Worm (Caenorhabditis elegans): ENCODE results near the gene rpl-23.
A peak's percentile ranks its signal among the peaks of the same experiment; 100 is the strongest.

The rpl-23 gene

DNA sequence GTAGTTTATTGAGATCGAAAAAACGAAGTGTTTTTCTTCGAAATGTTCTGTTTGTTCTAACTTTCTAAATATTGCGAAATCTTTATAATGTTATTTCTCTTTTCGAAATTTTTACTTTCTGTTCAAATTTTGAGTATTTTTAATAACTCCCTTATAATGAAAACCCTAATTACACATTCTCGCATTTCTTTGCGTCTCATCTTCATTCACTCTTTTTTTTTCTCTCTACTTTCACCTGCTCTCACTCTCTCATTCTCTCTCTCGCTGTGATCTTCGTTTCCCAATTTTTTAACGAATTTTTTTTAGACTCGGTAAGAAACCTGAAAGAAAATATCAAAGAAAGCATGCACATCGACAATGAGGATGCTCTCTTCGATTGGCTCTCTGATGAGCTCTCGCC, 5.3 kb upstream of the rpl-23 start, which contains the start of gene rbm-26:
rbm-26 (plus strand) TSS at position 301 of the 400 bp plus-strand sequence.
- no peak for TF ChIP-seq cebp-1 (GFP tag; IDR thresholded peaks at IDR 0.05)
- peak; percentile 82 for TF ChIP-seq cebp-1 (tag; optimal IDR thresholded peaks at IDR 0.05)
- TF ChIP-seq efl-1 (GFP tag; optimal IDR thresholded peaks at IDR 0.05): no peak

DNA sequence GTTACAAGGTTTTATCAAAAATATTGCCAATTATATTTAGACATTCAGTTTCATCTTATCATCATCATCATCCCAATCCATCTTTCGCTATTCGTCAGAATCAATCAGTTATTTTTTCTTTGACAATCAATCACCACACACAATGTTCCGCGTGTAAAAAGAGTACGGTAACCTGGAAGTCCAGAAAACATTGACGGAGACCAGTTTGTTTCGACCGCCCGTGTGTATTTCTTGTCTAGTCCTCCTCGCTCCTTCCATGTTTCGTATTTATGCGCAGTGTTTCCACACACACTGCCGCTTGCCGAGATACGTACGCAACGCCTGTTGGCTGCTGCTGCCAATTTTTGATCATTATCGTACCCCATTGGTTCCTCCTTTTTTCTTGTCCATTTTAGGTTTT, 4.7 kb upstream of the rpl-23 start:
- 0 out of 2 replicates have a peak, but pooled peaks have one; percentile 20 for TF ChIP-seq dox-1 (GFP tag; IDR thresholded peaks at IDR 0.05)
- peak; percentile 83 for TF ChIP-seq nhr-80 (tag; optimal IDR thresholded peaks at IDR 0.05)
- TF ChIP-seq attf-5 (GFP tag; optimal IDR thresholded peaks at IDR 0.05): peak; percentile 12
- peak; percentile 48; the same call in 1 of the 2 replicates for TF ChIP-seq B0336.3 (GFP tag; IDR thresholded peaks at IDR 0.05)
- no peak for TF ChIP-seq snpc-4 (GFP tag; optimal IDR thresholded peaks at IDR 0.05)
- TF ChIP-seq snpc-4 (tag; optimal IDR thresholded peaks at IDR 0.05): peak in 1 of 4 experiments; percentile 44
- TF ChIP-seq madf-6 (GFP tag; IDR thresholded peaks at IDR 0.05): peak; percentile 25; the same call in 1 of the 2 replicates
- TF ChIP-seq lsy-27 (tag; optimal IDR thresholded peaks at IDR 0.05; ENCODE audit: borderline replicate concordance, insufficient read depth): no peak
- no peak for TF ChIP-seq somi-1 (GFP tag; optimal IDR thresholded peaks at IDR 0.05)
- TF ChIP-seq ceh-79 (tag; optimal IDR thresholded peaks at IDR 0.05): no peak
- TF ChIP-seq sdz-38 (tag; optimal IDR thresholded peaks at IDR 0.05): no peak
- TF ChIP-seq gei-17 (GFP tag; optimal IDR thresholded peaks at IDR 0.05): no peak
- TF ChIP-seq madf-3 (GFP tag; IDR thresholded peaks at IDR 0.05): no peak
- TF ChIP-seq let-607 (tag; optimal IDR thresholded peaks at IDR 0.05): peak in 1 of 2 experiments; percentile 40
- TF ChIP-seq ama-1 (optimal IDR thresholded peaks at IDR 0.05): no peak
- peak in 1 of 2 experiments; percentile 22 for TF ChIP-seq ama-1 (GFP tag; optimal IDR thresholded peaks at IDR 0.05)
- TF ChIP-seq tbp1 (GFP tag; optimal IDR thresholded peaks at IDR 0.05): peak; percentile 6
- peak; percentile 10 for TF ChIP-seq lin-40 (tag; optimal IDR thresholded peaks at IDR 0.05)
- TF ChIP-seq ztf-26 (tag; optimal IDR thresholded peaks at IDR 0.05): peak; percentile 29

DNA sequence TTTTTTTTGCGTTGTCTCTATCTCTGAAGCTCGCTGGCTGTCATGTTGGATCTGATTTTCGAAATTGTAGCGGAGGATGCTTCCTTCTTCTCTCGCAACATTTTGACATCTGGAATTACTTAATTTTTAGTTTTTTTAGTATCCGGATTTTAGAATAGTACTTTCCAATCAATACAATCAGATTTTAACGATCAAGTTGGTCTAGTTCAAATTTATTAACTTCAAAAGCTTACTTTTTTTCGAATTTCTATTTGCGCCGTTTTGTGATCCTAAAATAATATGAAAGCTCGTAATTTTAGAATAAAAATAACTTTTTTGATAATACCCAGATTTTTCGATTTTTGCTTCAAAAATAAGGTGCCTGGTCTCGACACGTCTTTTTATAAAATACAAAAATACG, 4.1 kb upstream of the rpl-23 start, which contains the start of gene B0336.12:
B0336.12 (minus strand) TSS at position 101 of the 400 bp plus-strand sequence.
- no peak for TF ChIP-seq mcd-1 (GFP tag; IDR thresholded peaks at IDR 0.05)
- no peak for TF ChIP-seq snpc-3.4 (tag; optimal IDR thresholded peaks at IDR 0.05)
- no peak for TF ChIP-seq ets-4 (GFP tag; optimal IDR thresholded peaks at IDR 0.05)
- no peak for TF ChIP-seq bed-1 (GFP tag; IDR thresholded peaks at IDR 0.05)
- no peak for TF ChIP-seq lin-35 (GFP tag; optimal IDR thresholded peaks at IDR 0.05)
- TF ChIP-seq sea-2 (GFP tag; IDR thresholded peaks at IDR 0.05): no peak
- TF ChIP-seq chd-7 (tag; optimal IDR thresholded peaks at IDR 0.05): no peak
- TF ChIP-seq nfyb-1 (GFP tag; IDR thresholded peaks at IDR 0.05): no peak
- TF ChIP-seq ceh-27 (GFP tag; optimal IDR thresholded peaks at IDR 0.05): no peak
- no peak for TF ChIP-seq aptf-3 (GFP tag; IDR thresholded peaks at IDR 0.05)
- TF ChIP-seq sdz-38 (tag; optimal IDR thresholded peaks at IDR 0.05): no peak
- TF ChIP-seq sptf-2 (GFP tag; optimal IDR thresholded peaks at IDR 0.05): no peak
- TF ChIP-seq lag-1 (GFP tag; IDR thresholded peaks at IDR 0.05): no peak
- TF ChIP-seq nhr-179 (tag; optimal IDR thresholded peaks at IDR 0.05): no peak
- TF ChIP-seq attf-5 (GFP tag; optimal IDR thresholded peaks at IDR 0.05): no peak
- TF ChIP-seq snpc-4 (GFP tag; optimal IDR thresholded peaks at IDR 0.05): no peak
- no peak for TF ChIP-seq snpc-4 (tag; optimal IDR thresholded peaks at IDR 0.05)
- no peak for TF ChIP-seq xnd-1 (tag; optimal IDR thresholded peaks at IDR 0.05)
- TF ChIP-seq cebp-2 (GFP tag; IDR thresholded peaks at IDR 0.05): no peak
- no peak for TF ChIP-seq pbrm-1 (GFP tag; IDR thresholded peaks at IDR 0.05)
- no peak for TF ChIP-seq hsf-1 (GFP tag; IDR thresholded peaks at IDR 0.05)
